Worm (Caenorhabditis elegans) whole organism, young adult: ENCODE data around the gene adah-1.

Experiments
- B0336.3 ChIP-seq: fragments of 200-800 bp; sonication (Bioruptor generic); IDR thresholded peaks from 2 replicates; pipeline ENCODE4 v1.3.6; 2022; ENCODE audit warnings: missing genetic modification characterization, missing compliant biosample characterization
- F39B2.1 ChIP-seq: fragments of 200-800 bp; sonication (Bioruptor generic); IDR thresholded peaks from 2 replicates; pipeline ENCODE4 v1.3.6; 2022; ENCODE audit warnings: missing genetic modification reagents, missing genetic modification characterization, missing compliant biosample characterization
- ama-1 ChIP-seq, 3 experiments: fragments of 150-350 bp in 1 of 3; sonication (generic microtip) in 2 of 3; optimal IDR thresholded peaks; 2 replicates each; lab custom pipeline; 2014 to 2018; ENCODE audit warnings: missing biosample characterization in 2 of 3, missing genetic modification characterization in 2 of 3, missing genetic modification reagents in 2 of 3
- sea-2 ChIP-seq: fragments of 200-800 bp; sonication (Bioruptor generic); IDR thresholded peaks from 2 replicates; pipeline ENCODE4 v1.3.6; 2022; ENCODE audit warnings: missing genetic modification characterization, missing compliant biosample characterization
- snpc-4 ChIP-seq, 5 experiments: fragments of 150-350 bp in 1 of 5; sonication (generic microtip) in 4 of 5; optimal IDR thresholded peaks; 2 replicates each; lab custom pipeline; 2014 to 2018; ENCODE audit warnings: missing genetic modification characterization in 5 of 5, missing biosample characterization in 3 of 5, antibody characterized with exemption in 2 of 5, mild to moderate bottlenecking in 2 of 5, missing compliant biosample characterization in 2 of 5, missing genotype in 2 of 5, moderate library complexity in 2 of 5, missing genetic modification reagents in 1 of 5

ce11 chrIV:7016502-7016901, 7.5 kb upstream of the adah-1 start:
- no peak for TF ChIP-seq sea-2 (GFP tag; lab: Robert Waterston, UW)
- no peak for TF ChIP-seq ama-1 (optimal IDR thresholded peaks at IDR 0.05; lab: Kevin White, UChicago)
- TF ChIP-seq ama-1 (GFP tag; optimal IDR thresholded peaks at IDR 0.05; lab: Kevin White, UChicago), result no peak
- no peak for TF ChIP-seq snpc-4 (GFP tag; optimal IDR thresholded peaks at IDR 0.05; lab: Kevin White, UChicago)
- no peak for TF ChIP-seq snpc-4 (tag; optimal IDR thresholded peaks at IDR 0.05; lab: Kevin White, UChicago)
- TF ChIP-seq F39B2.1 (GFP tag; lab: Robert Waterston, UW), result no peak
- no peak for TF ChIP-seq B0336.3 (GFP tag; lab: Robert Waterston, UW)
